Worm (Caenorhabditis elegans): ENCODE results near the gene mstr-2.

ce11 chrIII:4461337-4461736, 7.6 kb upstream of the mstr-2 start:
- no peak for TF ChIP-seq lin-39 (tag; optimal IDR thresholded peaks at IDR 0.05)
- TF ChIP-seq unc-39 (tag; optimal IDR thresholded peaks at IDR 0.05): no peak
- TF ChIP-seq ama-1 (optimal IDR thresholded peaks at IDR 0.05): no peak
- TF ChIP-seq elt-1 (tag; optimal IDR thresholded peaks at IDR 0.05): no peak
- TF ChIP-seq skn-1 (tag; optimal IDR thresholded peaks at IDR 0.05): no peak
- TF ChIP-seq nhr-237 (tag; optimal IDR thresholded peaks at IDR 0.05): no peak
- TF ChIP-seq ztf-11 (tag; optimal IDR thresholded peaks at IDR 0.05): no peak
- TF ChIP-seq ceh-82 (tag; optimal IDR thresholded peaks at IDR 0.05): no peak
- TF ChIP-seq nhr-6 (tag; optimal IDR thresholded peaks at IDR 0.05): no peak
- TF ChIP-seq ztf-4 (tag; optimal IDR thresholded peaks at IDR 0.05): no peak

Data from whole organism, L2 larva.